Worm (Caenorhabditis elegans): ENCODE data around the gene flcn-1.

Gene flcn-1

ce11 chrII:6891838-6892237 lies 36.7 kb upstream of the flcn-1 start (continued):
- peak; percentile 69 for TF ChIP-seq nhr-85 (tag)
- no peak for TF ChIP-seq ceh-88 (GFP tag; IDR thresholded peaks at IDR 0.05)
- no peak for TF ChIP-seq mef-2 (tag; optimal IDR thresholded peaks at IDR 0.05)
- peak; percentile 78 for TF ChIP-seq lin-14 (GFP tag; optimal IDR thresholded peaks at IDR 0.05)
- no peak for TF ChIP-seq fos-1 (tag; optimal IDR thresholded peaks at IDR 0.05)
- TF ChIP-seq fkh-10 (GFP tag; optimal IDR thresholded peaks at IDR 0.05): no peak
- TF ChIP-seq mdl-1 (tag; optimal IDR thresholded peaks at IDR 0.05): peak in 1 of 2 experiments; percentile 91
- TF ChIP-seq unc-62 (GFP tag; optimal IDR thresholded peaks at IDR 0.05): no peak
- no peak for TF ChIP-seq ceh-8 (GFP tag; optimal IDR thresholded peaks at IDR 0.05)
- peak; percentile 96 for TF ChIP-seq nhr-71 (tag; optimal IDR thresholded peaks at IDR 0.05)
- no peak for TF ChIP-seq zip-4 (GFP tag; optimal IDR thresholded peaks at IDR 0.05)
- TF ChIP-seq skn-1 (tag; optimal IDR thresholded peaks at IDR 0.05): peak; percentile 64
- peak; percentile 47 for TF ChIP-seq lin-13 (GFP tag; optimal IDR thresholded peaks at IDR 0.05)
- no peak for TF ChIP-seq ama-1 (optimal IDR thresholded peaks at IDR 0.05)
- no peak for TF ChIP-seq nhr-28 (tag; optimal IDR thresholded peaks at IDR 0.05)
- TF ChIP-seq snu-23 (GFP tag; optimal IDR thresholded peaks at IDR 0.05): peak; percentile 93
- no peak for TF ChIP-seq Y116A8C.19 (tag; optimal IDR thresholded peaks at IDR 0.05; ENCODE audit: borderline replicate concordance)
- TF ChIP-seq lin-39 (tag; optimal IDR thresholded peaks at IDR 0.05): no peak
- TF ChIP-seq nhr-76 (tag; optimal IDR thresholded peaks at IDR 0.05): no peak
- no peak for TF ChIP-seq dsc-1 (tag; optimal IDR thresholded peaks at IDR 0.05)
- TF ChIP-seq ets-5 (GFP tag; IDR thresholded peaks at IDR 0.05): no peak
- no peak for TF ChIP-seq lin-15B (tag; optimal IDR thresholded peaks at IDR 0.05)
- no peak for TF ChIP-seq egl-27 (tag; optimal IDR thresholded peaks at IDR 0.05)
- TF ChIP-seq C16A3.4 (tag; optimal IDR thresholded peaks at IDR 0.05): peak; percentile 62
- TF ChIP-seq nhr-20 (tag; optimal IDR thresholded peaks at IDR 0.05): peak; percentile 99
- no peak for TF ChIP-seq fkh-8 (tag; optimal IDR thresholded peaks at IDR 0.05)
- peak; percentile 91 for TF ChIP-seq unc-130 (tag; optimal IDR thresholded peaks at IDR 0.05)
- peak; percentile 99 for TF ChIP-seq nhr-19 (GFP tag; conservative IDR thresholded peaks at IDR 0.05)
- TF ChIP-seq pqm-1 (tag; optimal IDR thresholded peaks at IDR 0.05): no peak
- no peak for TF ChIP-seq efl-3 (GFP tag; optimal IDR thresholded peaks at IDR 0.05)
- TF ChIP-seq F16B12.6 (tag; optimal IDR thresholded peaks at IDR 0.05): no peak
- no peak for TF ChIP-seq tlp-1 (tag; optimal IDR thresholded peaks at IDR 0.05)

DNA sequence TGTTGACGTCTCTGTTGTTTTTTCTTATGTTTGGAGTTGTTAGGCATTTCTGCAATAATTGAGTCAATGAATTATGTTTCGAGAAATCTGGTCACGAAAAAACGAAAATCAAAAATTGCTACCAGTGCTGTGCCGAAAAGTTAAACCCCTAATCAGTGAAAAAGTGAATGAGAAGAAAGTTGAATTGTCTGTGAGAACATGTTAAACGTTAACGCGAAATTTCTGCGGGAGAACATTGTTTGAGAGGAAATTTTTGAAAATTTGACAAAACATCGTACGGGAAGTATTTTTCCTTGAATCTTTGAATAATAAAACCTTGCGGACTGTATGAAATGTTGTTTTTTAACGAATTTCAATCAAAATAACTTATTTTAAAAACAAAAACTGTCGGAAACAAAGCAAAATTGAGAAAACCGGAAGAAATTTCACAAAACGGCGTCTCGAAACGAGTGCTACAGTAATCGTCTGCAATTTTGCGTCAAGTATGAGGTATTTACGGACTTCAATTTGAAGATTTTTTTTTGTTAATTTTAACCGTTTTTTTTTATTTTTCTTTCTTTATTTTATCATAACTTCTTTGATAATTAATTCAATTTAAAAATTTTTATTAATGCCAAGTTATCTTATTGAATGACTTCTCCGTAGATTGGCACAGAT lies 34.8 kb upstream of the flcn-1 start, which contains the start of gene adal-1:
Gene adal-1, minus strand, starts transcription at position 51 of the 657 bp plus-strand sequence.
- TF ChIP-seq mab-9 (GFP tag; IDR thresholded peaks at IDR 0.05) (no peak), hpl-2 (GFP tag; optimal IDR thresholded peaks at IDR 0.05) (no peak), blmp-1 (tag; optimal IDR thresholded peaks at IDR 0.05) (peak; percentile 43), lin-15B (tag; optimal IDR thresholded peaks at IDR 0.05) (no peak), lsy-2 (tag; optimal IDR thresholded peaks at IDR 0.05) (peak in 1 of 2 experiments; percentile 37), ama-1 (optimal IDR thresholded peaks at IDR 0.05) (no peak), efl-1 (optimal IDR thresholded peaks at IDR 0.05) (peak in 1 of 2 experiments; percentile 20), efl-1 (GFP tag; optimal IDR thresholded peaks at IDR 0.05 in 1 of 2) (peak in 1 of 2 experiments; percentile 81), rnt-1 (tag; optimal IDR thresholded peaks at IDR 0.05) (no peak)

ce11 chrII:6897507-6897906 lies 31.1 kb upstream of the flcn-1 start, which contains the start of gene C44B7.11:
C44B7.11 (minus strand) TSS chrII:6897540.
- TF ChIP-seq hlh-4 (tag; optimal IDR thresholded peaks at IDR 0.05) (no peak), nhr-77 (tag; optimal IDR thresholded peaks at IDR 0.05) (no peak), elt-2 (tag; optimal IDR thresholded peaks at IDR 0.05) (no peak), ceh-88 (GFP tag; IDR thresholded peaks at IDR 0.05) (no peak), mep-1 (tag; optimal IDR thresholded peaks at IDR 0.05) (peak; percentile 5), egl-13 (tag; optimal IDR thresholded peaks at IDR 0.05) (no peak), rnt-1 (tag; optimal IDR thresholded peaks at IDR 0.05) (no peak), nhr-85 (tag) (no peak), zip-4 (GFP tag; optimal IDR thresholded peaks at IDR 0.05) (no peak), nhr-19 (GFP tag; conservative IDR thresholded peaks at IDR 0.05) (no peak), efl-1 (optimal IDR thresholded peaks at IDR 0.05) (no peak), efl-1 (GFP tag; optimal IDR thresholded peaks at IDR 0.05 in 1 of 2) (peak in 1 of 2 experiments; percentile 11), irx-1 (tag; optimal IDR thresholded peaks at IDR 0.05) (no peak), blmp-1 (tag; optimal IDR thresholded peaks at IDR 0.05) (peak; percentile 19), ceh-8 (GFP tag; optimal IDR thresholded peaks at IDR 0.05) (no peak), egl-27 (tag; optimal IDR thresholded peaks at IDR 0.05) (no peak), unc-130 (tag; optimal IDR thresholded peaks at IDR 0.05) (no peak), pax-3 (tag; optimal IDR thresholded peaks at IDR 0.05) (no peak), sptf-1 (tag; optimal IDR thresholded peaks at IDR 0.05) (no peak), mdl-1 (tag; optimal IDR thresholded peaks at IDR 0.05) (no peak), xbp-1 (tag; optimal IDR thresholded peaks at IDR 0.05) (no peak), aly-2 (tag; optimal IDR thresholded peaks at IDR 0.05) (no peak), tbx-2 (tag; optimal IDR thresholded peaks at IDR 0.05) (no peak), aha-1 (tag; optimal IDR thresholded peaks at IDR 0.05) (no peak)

Measured in whole organism, L1 larva.